Fruit fly (Drosophila melanogaster) Kc167 (cell line): ENCODE measurements around the gene Prx4.

Experiments used
- Myc ChIP-seq: fragments of >200 bp; optimal IDR thresholded peaks from 2 replicates; lab custom pipeline; 2017; ENCODE audit warnings: missing external identifiers
- Sin3A ChIP-seq: fragments of >200 bp; optimal IDR thresholded peaks from 2 replicates; lab custom pipeline; 2018; ENCODE audit warnings: missing external identifiers
- h ChIP-seq: fragments of >200 bp; optimal IDR thresholded peaks from 3 replicates; lab custom pipeline; 2018; ENCODE audit warnings: missing external identifiers
- insv ChIP-seq: fragments of >200 bp; optimal IDR thresholded peaks from 3 replicates; lab custom pipeline; 2018; ENCODE audit warnings: missing external identifiers
- psq ChIP-seq: fragments of >200 bp; optimal IDR thresholded peaks from 2 replicates; lab custom pipeline; 2017; ENCODE audit warnings: missing external identifiers
- ttk ChIP-seq: sonication (Bioruptor generic); optimal IDR thresholded peaks from 2 replicates; lab custom pipeline; 2017; ENCODE audit warnings: missing external identifiers

The Prx4 gene

DNA sequence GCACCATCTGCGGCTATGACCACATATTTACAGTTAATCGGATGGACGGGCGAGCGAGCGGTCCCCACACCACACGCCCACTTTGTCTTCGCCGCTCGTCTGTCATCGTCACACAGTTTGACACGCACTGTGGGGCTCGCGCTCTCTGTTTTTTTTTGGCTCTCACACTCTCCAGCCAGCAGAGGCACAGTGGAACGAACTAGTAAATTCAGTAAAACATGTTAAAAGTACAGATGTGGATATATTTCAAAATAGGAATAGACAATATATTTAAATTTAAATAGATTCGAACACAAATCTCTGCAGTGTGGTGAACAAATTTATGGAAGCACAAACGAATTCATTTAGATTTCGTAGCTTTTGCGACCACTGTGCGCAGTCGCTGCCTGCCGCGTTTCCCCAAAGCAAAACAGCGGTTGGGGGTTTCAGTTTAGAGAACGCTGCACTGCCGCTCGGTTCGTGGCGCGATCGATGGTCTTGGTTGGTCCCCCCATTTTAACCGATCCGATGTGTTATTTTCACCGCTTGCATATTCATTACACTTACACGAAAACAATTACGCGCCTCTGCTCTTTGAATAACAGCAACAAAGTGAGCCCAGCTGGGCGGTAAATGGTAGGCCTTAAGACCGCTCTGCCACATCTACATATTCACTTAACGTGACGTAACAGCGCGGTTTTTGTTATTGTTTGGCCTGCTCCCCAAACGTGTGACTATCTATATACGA, 39.1 kb downstream of the Prx4 start:
- TF ChIP-seq h (lab: Kevin White, UChicago) (no peak), Sin3A (lab: Kevin White, UChicago) (no peak), insv (lab: Kevin White, UChicago) (no peak), ttk (lab: Kevin White, UChicago) (no peak), psq (lab: Kevin White, UChicago) (no peak), Myc (lab: Kevin White, UChicago) (no peak)

DNA sequence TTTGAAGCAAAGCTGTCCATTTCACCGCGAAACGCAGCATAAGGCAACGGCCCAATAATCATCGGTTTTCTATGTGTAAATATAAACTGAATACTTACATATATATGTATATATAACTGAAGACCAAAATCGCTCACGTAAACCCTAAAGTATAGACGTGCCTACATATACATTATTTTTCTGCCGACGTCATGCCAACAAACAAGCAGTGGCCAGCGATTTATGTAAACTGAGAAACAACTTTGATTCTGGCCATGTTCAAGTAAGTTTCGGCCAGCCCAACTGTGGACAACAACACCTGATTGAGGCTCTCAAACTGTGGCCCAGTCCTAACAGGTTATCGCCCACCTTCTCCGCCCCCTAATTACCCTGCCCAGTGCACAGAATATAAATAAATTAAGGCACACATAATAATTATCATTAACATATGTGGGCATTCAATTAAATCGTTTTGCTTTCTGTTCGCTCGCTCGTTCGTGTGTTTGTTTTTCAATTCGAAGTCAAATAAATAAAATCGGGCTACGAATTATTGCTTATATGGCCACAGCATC, 39.9 kb downstream of the Prx4 start:
- TF ChIP-seq ttk (lab: Kevin White, UChicago) (no peak), psq (lab: Kevin White, UChicago) (no peak), h (lab: Kevin White, UChicago) (no peak), Myc (lab: Kevin White, UChicago) (no peak), Sin3A (lab: Kevin White, UChicago) (no peak), insv (lab: Kevin White, UChicago) (no peak)

DNA sequence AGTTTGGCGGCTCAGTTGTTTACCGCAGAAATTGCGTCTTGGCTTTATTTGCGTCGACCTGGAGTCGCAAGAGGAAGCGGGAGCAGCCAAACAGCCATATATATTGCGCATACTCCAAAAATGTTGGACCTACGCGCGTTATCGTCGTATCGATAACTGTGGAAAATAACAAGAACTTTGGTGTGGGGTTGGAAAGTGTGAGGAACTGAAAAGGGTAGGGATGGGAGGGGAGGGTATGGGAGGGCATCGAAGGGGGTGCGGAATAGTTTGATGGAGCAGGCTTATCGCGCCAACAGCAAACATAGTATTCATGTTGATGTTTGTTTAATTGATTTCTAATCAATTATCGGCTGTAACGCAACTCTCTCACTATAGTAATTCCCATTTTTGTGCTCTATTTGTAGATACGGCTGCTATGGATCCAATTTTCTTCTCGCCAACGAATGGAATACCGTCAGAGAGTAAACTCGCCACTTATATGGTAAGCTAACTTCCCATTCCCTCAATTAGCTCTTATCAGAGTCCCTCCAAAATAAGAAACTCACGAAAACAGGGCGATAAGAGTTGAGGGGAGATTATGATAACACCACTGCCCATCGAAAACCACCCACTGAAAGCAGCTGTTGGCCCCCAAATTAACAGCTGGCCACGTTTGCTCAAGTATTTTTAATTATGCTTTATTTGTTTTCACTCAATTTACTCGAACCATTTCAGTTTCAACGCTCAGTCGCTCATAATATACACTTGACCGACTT, 41.3 kb downstream of the Prx4 start:
- TF ChIP-seq psq (lab: Kevin White, UChicago) (no peak), Myc (lab: Kevin White, UChicago) (no peak), ttk (lab: Kevin White, UChicago) (no peak), h (lab: Kevin White, UChicago) (no peak), insv (lab: Kevin White, UChicago) (no peak), Sin3A (lab: Kevin White, UChicago) (no peak)

DNA sequence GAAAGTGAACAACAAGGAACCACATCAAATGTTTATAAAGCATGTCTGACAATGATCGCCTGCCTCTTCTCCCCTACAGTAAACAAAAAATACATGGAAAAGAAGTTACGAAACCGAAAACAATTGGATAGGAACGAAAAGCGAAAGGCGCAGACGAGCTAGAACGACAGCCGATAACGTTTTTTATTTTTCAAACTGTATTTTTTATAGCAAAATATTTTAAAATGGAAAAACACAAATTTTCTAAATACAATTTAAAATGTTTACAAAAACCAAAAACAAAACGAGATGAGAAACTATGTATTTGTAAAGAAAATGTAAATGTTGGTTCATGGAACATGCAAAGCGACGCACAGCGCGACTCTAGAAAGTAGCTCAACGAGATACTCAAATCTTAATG, 46.9 kb downstream of the Prx4 start:
- TF ChIP-seq Myc (lab: Kevin White, UChicago) (no peak), psq (lab: Kevin White, UChicago) (no peak), Sin3A (lab: Kevin White, UChicago) (no peak), h (lab: Kevin White, UChicago) (no peak), insv (lab: Kevin White, UChicago) (no peak), ttk (lab: Kevin White, UChicago) (no peak)

DNA sequence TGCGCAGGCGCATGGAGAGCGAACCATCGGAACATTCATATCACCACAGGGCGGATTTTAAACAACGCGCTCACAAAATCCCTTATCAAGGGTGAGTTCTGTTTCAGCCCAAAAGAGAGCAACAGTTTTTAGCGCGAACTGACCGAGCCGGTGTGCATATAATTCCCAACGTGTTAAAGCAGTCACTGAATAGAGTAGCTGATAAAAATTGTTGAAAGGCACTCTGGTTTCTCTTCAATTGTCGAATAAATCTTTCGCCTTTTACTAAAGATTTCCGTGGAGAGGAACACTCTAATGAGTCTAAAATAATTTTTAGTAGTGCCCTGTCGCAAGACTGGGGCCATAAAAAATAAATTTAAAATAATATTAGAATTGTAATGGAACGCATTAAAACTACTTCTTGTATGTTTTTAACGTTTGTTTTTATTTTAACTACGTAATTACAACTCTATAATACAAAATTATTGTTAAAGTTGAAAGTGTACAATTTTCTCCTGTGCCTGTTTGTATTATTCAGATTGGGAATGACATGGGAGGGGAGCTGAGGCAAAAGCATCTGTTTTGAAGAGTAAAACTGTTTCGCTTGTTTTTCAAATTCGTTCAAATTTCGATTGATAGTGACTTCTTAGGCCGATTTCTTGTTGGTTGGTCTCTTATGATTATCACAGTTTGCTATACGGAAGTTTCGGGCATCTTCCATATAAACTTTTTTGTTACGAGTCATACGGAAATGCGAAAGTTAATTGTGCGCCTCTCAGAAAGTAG, 48.6 kb downstream of the Prx4 start:
- TF ChIP-seq Sin3A (lab: Kevin White, UChicago) = no peak
- no peak for TF ChIP-seq Myc (lab: Kevin White, UChicago)
- TF ChIP-seq psq (lab: Kevin White, UChicago) = no peak
- no peak for TF ChIP-seq ttk (lab: Kevin White, UChicago)
- TF ChIP-seq h (lab: Kevin White, UChicago) = no peak
- TF ChIP-seq insv (lab: Kevin White, UChicago) = no peak
